Fruit fly (Drosophila melanogaster): ENCODE measurements around the gene CG9521.

- no peak for TF ChIP-seq CG17612 (GFP tag; IDR thresholded peaks at IDR 0.05)
- no peak for TF ChIP-seq CG13424 (tag; optimal IDR thresholded peaks at IDR 0.05)
- TF ChIP-seq ttk (GFP tag; IDR thresholded peaks at IDR 0.05) = no peak
- TF ChIP-seq seq (GFP tag; IDR thresholded peaks at IDR 0.05) = no peak
- TF ChIP-seq Sry-δ (GFP tag; optimal IDR thresholded peaks at IDR 0.05) = no peak
- no peak for TF ChIP-seq Lim3 (GFP tag; IDR thresholded peaks at IDR 0.05)
- TF ChIP-seq lov (optimal IDR thresholded peaks at IDR 0.05) = no peak
- no peak for TF ChIP-seq lov (GFP tag; IDR thresholded peaks at IDR 0.05)
- TF ChIP-seq gsb (GFP tag; IDR thresholded peaks at IDR 0.05) = no peak
- TF ChIP-seq gcm (GFP tag; optimal IDR thresholded peaks at IDR 0.05) = no peak
- TF ChIP-seq CG31365 (tag; optimal IDR thresholded peaks at IDR 0.05) = no peak
- no peak for TF ChIP-seq CG7745 (tag; optimal IDR thresholded peaks at IDR 0.05)
- no peak for TF ChIP-seq toy (GFP tag; IDR thresholded peaks at IDR 0.05)
- TF ChIP-seq Bdp1 (GFP tag; optimal IDR thresholded peaks at IDR 0.05) = no peak
Measured at dm6 chrX:14893872-14894271, 40.8 kb upstream of the CG9521 start.

All from whole organism, embryonic.